Fruit fly (Drosophila melanogaster) whole organism, prepupa: ENCODE results near the gene ppk31.

ENCODE experiments used
- Blimp-1 ChIP-seq: fragments of 200-800 bp; sonication (Bioruptor generic); optimal IDR thresholded peaks from 3 replicates; lab custom pipeline; 2017; ENCODE audit warnings: missing biosample characterization, missing genetic modification characterization, mild to moderate bottlenecking, moderate library complexity, missing genetic modification reagents
- CG11902 ChIP-seq: fragments of 200-800 bp; sonication (Bioruptor generic); optimal IDR thresholded peaks from 3 replicates; lab custom pipeline; 2016; ENCODE audit warnings: missing biosample characterization, missing genetic modification characterization
- CG16779 ChIP-seq: fragments of 200-800 bp; sonication (Bioruptor generic); optimal IDR thresholded peaks from 3 replicates; lab custom pipeline; 2017; ENCODE audit warnings: missing biosample characterization, mild to moderate bottlenecking, missing genetic modification characterization
- CG3032 ChIP-seq: fragments of 200-800 bp; optimal IDR thresholded peaks from 2 replicates; lab custom pipeline; 2019; ENCODE audit warnings: missing biosample characterization, mild to moderate bottlenecking, missing genetic modification characterization, moderate library complexity
- CG6276 ChIP-seq: fragments of 200-800 bp; sonication (Bioruptor generic); optimal IDR thresholded peaks from 2 replicates; lab custom pipeline; 2017; ENCODE audit warnings: missing biosample characterization, mild to moderate bottlenecking, missing genetic modification characterization
- CG8319 ChIP-seq: fragments of 200-800 bp; sonication (Bioruptor generic); optimal IDR thresholded peaks from 3 replicates; lab custom pipeline; 2016; ENCODE audit warnings: missing biosample characterization, missing genetic modification characterization
- Eip78C ChIP-seq: fragments of 200-800 bp; sonication (Bioruptor generic); peaks from one replicate; lab custom pipeline; 2016; ENCODE audit warnings: missing biosample characterization, missing genetic modification characterization
- Hr39 ChIP-seq: fragments of 200-800 bp; sonication (Bioruptor generic); optimal IDR thresholded peaks from 2 replicates; lab custom pipeline; 2016; ENCODE audit warnings: missing biosample characterization, missing genetic modification characterization
- Lpt ChIP-seq: fragments of 200-800 bp; sonication (Bioruptor generic); optimal IDR thresholded peaks from 3 replicates; lab custom pipeline; 2016; ENCODE audit warnings: missing biosample characterization, missing genetic modification characterization
- achi ChIP-seq: fragments of 200-800 bp; sonication (Bioruptor generic); optimal IDR thresholded peaks from 3 replicates; lab custom pipeline; 2016; ENCODE audit warnings: missing biosample characterization, missing genetic modification characterization
- spab ChIP-seq: fragments of 200-800 bp; sonication (Bioruptor generic); optimal IDR thresholded peaks from 2 replicates; lab custom pipeline; 2017; ENCODE audit warnings: missing biosample characterization, mild to moderate bottlenecking, missing genetic modification characterization, missing genetic modification reagents
- svp ChIP-seq: fragments of 200-800 bp; sonication (Bioruptor generic); peaks from one replicate; lab custom pipeline; 2016; ENCODE audit warnings: missing biosample characterization, missing genetic modification characterization
- vri ChIP-seq: fragments of 200-800 bp; sonication (Bioruptor generic); optimal IDR thresholded peaks from 3 replicates; lab custom pipeline; 2016; ENCODE audit warnings: missing biosample characterization, mild to moderate bottlenecking, missing genetic modification characterization

- TF ChIP-seq CG6276 (GFP tag; lab: Kevin White, UChicago) (no peak), CG16779 (tag; lab: Kevin White, UChicago) (no peak), Blimp-1 (GFP tag; lab: Kevin White, UChicago) (peak; percentile 31), CG8319 (GFP tag; lab: Kevin White, UChicago) (no peak), Eip78C (GFP tag; lab: Kevin White, UChicago) (peak; percentile 90), Hr39 (GFP tag; lab: Kevin White, UChicago) (peak; percentile 63), spab (peak; percentile 45), vri (peak; percentile 67), CG11902 (GFP tag; lab: Kevin White, UChicago) (peak; percentile 29), Lpt (GFP tag; lab: Kevin White, UChicago) (no peak), achi (peak; percentile 45), svp (GFP tag; lab: Kevin White, UChicago) (peak; percentile 89), CG3032 (peak; percentile 38)
These were observed 8.2 kb downstream of the ppk31 start for dm6 chr3R:27171153-27171552.
